Fruit fly (Drosophila melanogaster) whole organism, wandering third instar larva: ENCODE results near the gene CG14453.

Source experiments
- CG32264 ChIP-seq: fragments of 200-800 bp; sonication (Bioruptor generic); optimal IDR thresholded peaks from 2 replicates; lab custom pipeline; 2016; ENCODE audit warnings: missing biosample characterization, missing genetic modification characterization
- CrebA ChIP-seq: fragments of 200-800 bp; sonication (Bioruptor generic); optimal IDR thresholded peaks from 2 replicates; lab custom pipeline; 2016; ENCODE audit warnings: missing biosample characterization, mild to moderate bottlenecking, missing genetic modification characterization, borderline replicate concordance
- HLH106 ChIP-seq: fragments of 200-800 bp; optimal IDR thresholded peaks from 3 replicates; lab custom pipeline; 2019; ENCODE audit warnings: missing biosample characterization, mild to moderate bottlenecking, missing genetic modification characterization, moderate library complexity
- Hr78 ChIP-seq: fragments of >200 bp; optimal IDR thresholded peaks from 2 replicates; lab custom pipeline; 2017; ENCODE audit warnings: missing biosample characterization, missing genetic modification characterization
- Rel ChIP-seq, 2 experiments: fragments of 200-800 bp; sonication (Bioruptor generic) in 1 of 2; optimal IDR thresholded peaks; 2 replicates in 1 of 2; 3 replicates in 1 of 2; lab custom pipeline; 2016 to 2019; ENCODE audit warnings: mild to moderate bottlenecking in 2 of 2, missing biosample characterization in 2 of 2, missing genetic modification characterization in 2 of 2, moderate library complexity in 1 of 2
- Vsx2 ChIP-seq: fragments of 200-300, 225-300 bp; sonication (Bioruptor generic); optimal IDR thresholded peaks from 2 replicates; lab custom pipeline; 2018; ENCODE audit warnings: missing biosample characterization, missing genetic modification characterization; ENCODE audit not compliant: partially characterized antibody
- brk ChIP-seq: fragments of 200-800 bp; sonication (Bioruptor generic); optimal IDR thresholded peaks from 2 replicates; lab custom pipeline; 2016; ENCODE audit warnings: missing biosample characterization, mild to moderate bottlenecking, missing genetic modification characterization
- dmrt93B ChIP-seq: fragments of 200-800 bp; sonication (Bioruptor generic); optimal IDR thresholded peaks from 2 replicates; lab custom pipeline; 2018; ENCODE audit warnings: missing biosample characterization, mild to moderate bottlenecking, missing genetic modification characterization
- dsf ChIP-seq: sonication (Bioruptor generic); optimal IDR thresholded peaks from 2 replicates; lab custom pipeline; 2016; ENCODE audit warnings: missing biosample characterization, missing genetic modification characterization, borderline replicate concordance
- ey ChIP-seq: fragments of 200-800 bp; sonication (Bioruptor generic); optimal IDR thresholded peaks from 2 replicates; lab custom pipeline; 2016; ENCODE audit warnings: missing biosample characterization, missing genetic modification characterization
- foxo ChIP-seq, 2 experiments: fragments of 200-800 bp; sonication (Bioruptor generic); optimal IDR thresholded peaks; 2 replicates in 1 of 2; 3 replicates in 1 of 2; lab custom pipeline; 2016 to 2017; ENCODE audit warnings: missing biosample characterization in 2 of 2, missing genetic modification characterization in 2 of 2
- fru ChIP-seq: fragments of 200-800 bp; sonication (Bioruptor generic); optimal IDR thresholded peaks from 3 replicates; lab custom pipeline; 2016; ENCODE audit warnings: missing biosample characterization, mild to moderate bottlenecking, missing genetic modification characterization
- pan ChIP-seq: fragments of >200 bp; optimal IDR thresholded peaks from 2 replicates; lab custom pipeline; 2017
- psq ChIP-seq: fragments of 200-800 bp; sonication (Bioruptor generic); optimal IDR thresholded peaks from 3 replicates; lab custom pipeline; 2017; ENCODE audit warnings: missing biosample characterization, mild to moderate bottlenecking, missing genetic modification characterization, moderate library complexity

dm6 chr3L:22695653-22696052 lies 1.8 kb downstream of the CG14453 start, which contains the start of gene CG14452:
- TF ChIP-seq CG32264 (no peak), dmrt93B (no peak), HLH106 (tag; lab: Kevin White, UChicago) (no peak), pan (lab: Kevin White, UChicago) (no peak), Rel (GFP tag; optimal IDR thresholded peaks at IDR 0.05; lab: Kevin White, UChicago) (no peak), Rel (tag; optimal IDR thresholded peaks at IDR 0.05; lab: Kevin White, UChicago) (no peak), fru (GFP tag; lab: Kevin White, UChicago) (no peak), foxo (GFP tag; optimal IDR thresholded peaks at IDR 0.05; lab: Kevin White, UChicago) (no peak), psq (GFP tag; lab: Kevin White, UChicago) (no peak), dsf (no peak), ey (no peak), CrebA (GFP tag; lab: Kevin White, UChicago) (no peak), Hr78 (no peak), brk (no peak), Vsx2 (no peak)
